Worm (Caenorhabditis elegans) whole organism, L4 larva: Measurements from ENCODE around the gene mek-1.

Source experiments
- D1046.2 ChIP-seq: fragments of 200-800 bp; sonication (Bioruptor generic); IDR thresholded peaks from 2 replicates; pipeline ENCODE4 v1.3.6; 2022; ENCODE audit warnings: missing genetic modification characterization, missing compliant biosample characterization
- F26F4.8 ChIP-seq: fragments of 200-800 bp; sonication (Bioruptor generic); conservative IDR thresholded peaks from 2 replicates; pipeline ENCODE4 v1.3.6; 2022; ENCODE audit warnings: missing genetic modification characterization, missing compliant biosample characterization
- F44E2.7 ChIP-seq: fragments of 200-800 bp; sonication (Bioruptor generic); IDR thresholded peaks from 2 replicates; pipeline ENCODE4 v2.1.2; 2022; ENCODE audit warnings: missing genetic modification characterization, missing compliant biosample characterization
- F49E8.2 ChIP-seq: sonication (generic microtip); optimal IDR thresholded peaks from 2 replicates; lab custom pipeline; 2016; ENCODE audit warnings: missing compliant biosample characterization, mild to moderate bottlenecking, missing genetic modification characterization, borderline replicate concordance
- R02D3.7 ChIP-seq: fragments of 150-350 bp; sonication (generic microtip); optimal IDR thresholded peaks from 3 replicates; lab custom pipeline; 2014; ENCODE audit warnings: missing biosample characterization, missing genetic modification characterization
- T20F7.1 ChIP-seq: fragments of 200-800 bp; sonication (Bioruptor generic); optimal IDR thresholded peaks from 2 replicates; lab custom pipeline; 2018; ENCODE audit warnings: mild to moderate bottlenecking, missing genetic modification characterization, missing compliant biosample characterization
- T26A8.4 ChIP-seq: fragments of 200-800 bp; sonication (Bioruptor generic); IDR thresholded peaks from 2 replicates; pipeline ENCODE4 v1.3.6; 2022; ENCODE audit warnings: missing genetic modification characterization, missing compliant biosample characterization
- ZK546.5 ChIP-seq, 2 experiments: sonication (generic microtip); optimal IDR thresholded peaks; 2 replicates each; lab custom pipeline; 2017; ENCODE audit warnings: missing biosample characterization in 2 of 2, missing genetic modification characterization in 2 of 2
- aha-1 ChIP-seq: fragments of 150-350 bp; peaks from one replicate; lab custom pipeline; 2014; ENCODE audit warnings: missing biosample characterization, missing genetic modification characterization
- aly-2 ChIP-seq: sonication (generic microtip); optimal IDR thresholded peaks from 2 replicates; lab custom pipeline; 2018; ENCODE audit warnings: missing biosample characterization, missing genetic modification characterization
- arid-1 ChIP-seq: fragments of 200-800 bp; sonication (Bioruptor generic); conservative IDR thresholded peaks from 2 replicates; pipeline ENCODE4 v1.3.6; 2022; ENCODE audit warnings: missing genetic modification reagents, missing genetic modification characterization, missing compliant biosample characterization
- ceh-44 ChIP-seq: fragments of 200-800 bp; sonication (Bioruptor generic); IDR thresholded peaks from 2 replicates; pipeline ENCODE4 v1.3.6; 2022; ENCODE audit warnings: missing genetic modification reagents, missing genetic modification characterization, missing compliant biosample characterization
- ceh-82 ChIP-seq: sonication (generic microtip); optimal IDR thresholded peaks from 2 replicates; lab custom pipeline; 2017; ENCODE audit warnings: missing biosample characterization, missing genetic modification characterization
- daf-12 ChIP-seq: fragments of 150-350 bp; optimal IDR thresholded peaks from 2 replicates; lab custom pipeline; 2014; ENCODE audit warnings: missing biosample characterization, missing genetic modification reagents, missing genetic modification characterization
- dmd-8 ChIP-seq: fragments of 200-800 bp; sonication (Bioruptor generic); IDR thresholded peaks from 2 replicates; pipeline ENCODE4 v1.3.6; 2022; ENCODE audit warnings: missing genetic modification characterization, missing compliant biosample characterization
- dmd-9 ChIP-seq: fragments of 200-800 bp; sonication (Bioruptor generic); IDR thresholded peaks from 2 replicates; pipeline ENCODE4 v1.3.6; 2022; ENCODE audit warnings: missing genetic modification reagents, missing genetic modification characterization, missing compliant biosample characterization
- egl-27 ChIP-seq: sonication (generic microtip); optimal IDR thresholded peaks from 3 replicates; lab custom pipeline; 2017; ENCODE audit warnings: missing biosample characterization, missing genetic modification reagents, missing genetic modification characterization
- egl-43 ChIP-seq: fragments of 200-800 bp; sonication (Bioruptor generic); IDR thresholded peaks from 2 replicates; pipeline ENCODE4 v1.3.6; 2022; ENCODE audit warnings: missing genetic modification reagents, missing genetic modification characterization, missing compliant biosample characterization
- fkh-10 ChIP-seq: fragments of 150-350 bp; optimal IDR thresholded peaks from 2 replicates; lab custom pipeline; 2014; ENCODE audit warnings: missing biosample characterization, missing genetic modification reagents, missing genetic modification characterization
- fos-1 ChIP-seq: fragments of 150-350 bp; optimal IDR thresholded peaks from 2 replicates; lab custom pipeline; 2014; ENCODE audit warnings: missing biosample characterization, missing genetic modification characterization
- hmg-1.1 ChIP-seq: fragments of 200-800 bp; sonication (Bioruptor generic); IDR thresholded peaks from 2 replicates; pipeline ENCODE4 v1.3.6; 2022; ENCODE audit warnings: missing genetic modification reagents, missing genetic modification characterization, missing compliant biosample characterization
- jun-1 ChIP-seq: fragments of 150-350 bp; optimal IDR thresholded peaks from 2 replicates; lab custom pipeline; 2014; ENCODE audit warnings: missing biosample characterization, missing genetic modification reagents, missing genetic modification characterization
- lin-1 ChIP-seq: fragments of 200-800 bp; sonication (Bioruptor generic); IDR thresholded peaks from 2 replicates; pipeline ENCODE4 v1.3.6; 2022; ENCODE audit warnings: missing genetic modification reagents, missing genetic modification characterization, missing compliant biosample characterization
- lin-13 ChIP-seq: fragments of 150-350 bp; optimal IDR thresholded peaks from 2 replicates; lab custom pipeline; 2014; ENCODE audit warnings: missing biosample characterization, missing genetic modification reagents, missing genetic modification characterization
- lin-29 ChIP-seq: fragments of 200-800 bp; sonication (Bioruptor generic); IDR thresholded peaks from 2 replicates; pipeline ENCODE4 v1.3.6; 2022; ENCODE audit warnings: missing genetic modification reagents, missing genetic modification characterization, missing compliant biosample characterization
- lin-38 ChIP-seq: fragments of 200-800 bp; sonication (Bioruptor generic); IDR thresholded peaks from 2 replicates; pipeline ENCODE4 v1.3.6; 2022; ENCODE audit warnings: missing genetic modification reagents, missing genetic modification characterization, missing compliant biosample characterization
- lsy-2 ChIP-seq, 2 experiments: fragments of 150-350 bp in 1 of 2; sonication (generic microtip) in 1 of 2; optimal IDR thresholded peaks; 2 replicates each; lab custom pipeline; 2014 to 2017; ENCODE audit warnings: missing biosample characterization in 2 of 2, missing genetic modification characterization in 2 of 2
- madf-5 ChIP-seq, 2 experiments: fragments of 200-800 bp; sonication (Bioruptor generic); IDR thresholded peaks; 2 replicates each; pipeline ENCODE4 v1.3.6; 2022; ENCODE audit warnings: missing compliant biosample characterization in 2 of 2, missing genetic modification characterization in 2 of 2
- madf-9 ChIP-seq: fragments of 200-800 bp; sonication (Bioruptor generic); conservative IDR thresholded peaks from 2 replicates; pipeline ENCODE4 v1.3.6; 2022; ENCODE audit warnings: missing genetic modification reagents, missing genetic modification characterization, missing compliant biosample characterization
- mdt-29 ChIP-seq: fragments of 200-800 bp; sonication (Bioruptor generic); IDR thresholded peaks from 2 replicates; pipeline ENCODE4 v1.3.6; 2022; ENCODE audit warnings: missing genetic modification reagents, missing genetic modification characterization, missing compliant biosample characterization
- mes-2 ChIP-seq: sonication (generic microtip); optimal IDR thresholded peaks from 2 replicates; lab custom pipeline; 2016; ENCODE audit warnings: missing genotype, mild to moderate bottlenecking, missing genetic modification characterization, missing compliant biosample characterization; ENCODE audit not compliant: poor library complexity, severe bottlenecking
- mxl-3 ChIP-seq: fragments of 200-800 bp; sonication (Bioruptor generic); optimal IDR thresholded peaks from 2 replicates; lab custom pipeline; 2018; ENCODE audit warnings: mild to moderate bottlenecking, missing genetic modification characterization, missing compliant biosample characterization
- nhr-102 ChIP-seq: sonication (generic microtip); optimal IDR thresholded peaks from 2 replicates; lab custom pipeline; 2016; ENCODE audit warnings: mild to moderate bottlenecking, missing genetic modification characterization, moderate library complexity, missing compliant biosample characterization
- nhr-11 ChIP-seq: fragments of 150-350 bp; optimal IDR thresholded peaks from 2 replicates; lab custom pipeline; 2014; ENCODE audit warnings: missing biosample characterization, missing genetic modification characterization
- nhr-25 ChIP-seq: sonication (generic microtip); optimal IDR thresholded peaks from 2 replicates; lab custom pipeline; 2017; ENCODE audit warnings: missing genetic modification characterization, mild to moderate bottlenecking, missing compliant biosample characterization, antibody characterized with exemption, moderate library complexity, borderline replicate concordance; ENCODE audit not compliant: insufficient read depth
- nhr-42 ChIP-seq: fragments of 200-800 bp; sonication (Bioruptor generic); IDR thresholded peaks from 2 replicates; pipeline ENCODE4 v1.3.6; 2022; ENCODE audit warnings: missing genetic modification characterization, missing compliant biosample characterization
- nhr-77 ChIP-seq: fragments of 150-350 bp; optimal IDR thresholded peaks from 2 replicates; lab custom pipeline; 2014; ENCODE audit warnings: missing biosample characterization, missing genetic modification characterization
- php-3 ChIP-seq: fragments of 200-800 bp; sonication (Bioruptor generic); IDR thresholded peaks from 2 replicates; pipeline ENCODE4 v1.3.6; 2022; ENCODE audit warnings: missing genetic modification reagents, missing genetic modification characterization, missing compliant biosample characterization
- pqm-1 ChIP-seq: sonication (generic microtip); optimal IDR thresholded peaks from 2 replicates; lab custom pipeline; 2017; ENCODE audit warnings: missing biosample characterization, missing genetic modification characterization
- rbr-2 ChIP-seq: sonication (generic microtip); optimal IDR thresholded peaks from 2 replicates; lab custom pipeline; 2016; ENCODE audit warnings: missing genotype, missing genetic modification characterization, missing compliant biosample characterization
- saeg-2 ChIP-seq: fragments of 200-800 bp; sonication (Bioruptor generic); IDR thresholded peaks from 2 replicates; pipeline ENCODE4 v1.3.6; 2022; ENCODE audit warnings: missing genetic modification reagents, missing genetic modification characterization, missing compliant biosample characterization
- set-16 ChIP-seq: fragments of 200-800 bp; sonication (Bioruptor generic); IDR thresholded peaks from 2 replicates; pipeline ENCODE4 v1.3.6; 2022; ENCODE audit warnings: missing genetic modification reagents, missing genetic modification characterization, missing compliant biosample characterization
- snpc-1.2 ChIP-seq: fragments of 200-800 bp; sonication (Bioruptor generic); IDR thresholded peaks from 2 replicates; pipeline ENCODE4 v1.3.6; 2022; ENCODE audit warnings: missing genetic modification reagents, missing genetic modification characterization, missing compliant biosample characterization
- snpc-4 ChIP-seq: fragments of 150-350 bp; optimal IDR thresholded peaks from 2 replicates; lab custom pipeline; 2014; ENCODE audit warnings: missing biosample characterization, missing genetic modification characterization
- zfp-2 ChIP-seq: sonication (generic microtip); optimal IDR thresholded peaks from 2 replicates; lab custom pipeline; 2016; ENCODE audit warnings: mild to moderate bottlenecking, missing genetic modification characterization, missing compliant biosample characterization
- zip-2 ChIP-seq: fragments of 150-350 bp; optimal IDR thresholded peaks from 2 replicates; lab custom pipeline; 2014; ENCODE audit warnings: missing biosample characterization, missing genetic modification characterization
- ztf-11 ChIP-seq: fragments of 150-350 bp; optimal IDR thresholded peaks from 2 replicates; lab custom pipeline; 2014; ENCODE audit warnings: missing biosample characterization, missing genetic modification characterization
- ztf-7 ChIP-seq: fragments of 150-350 bp; optimal IDR thresholded peaks from 2 replicates; lab custom pipeline; 2014; ENCODE audit warnings: missing biosample characterization, missing genetic modification characterization

Gene mek-1

DNA sequence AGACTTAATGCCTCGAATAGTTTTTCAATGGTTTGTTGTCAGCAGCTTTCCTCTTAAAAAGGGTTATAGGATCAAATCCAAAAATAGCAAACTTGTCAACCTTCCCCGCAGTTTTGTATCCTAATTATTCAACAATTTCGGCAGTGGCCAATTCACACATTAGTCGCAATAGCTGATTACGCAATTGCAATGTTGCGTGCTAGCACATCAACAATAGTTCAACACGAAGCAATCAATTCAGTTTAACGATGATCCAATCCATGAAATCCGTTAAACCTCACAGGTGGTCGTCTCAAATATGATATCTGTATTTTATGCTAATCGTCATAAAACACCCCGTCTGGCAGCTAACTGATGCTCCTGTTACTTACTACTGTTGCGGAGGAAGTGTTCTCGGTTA is 26.4 kb upstream of the mek-1 start:
- TF ChIP-seq ceh-82 (tag; lab: Kevin White, UChicago) (no peak), saeg-2 (GFP tag; lab: Robert Waterston, UW) (no peak), nhr-25 (no peak), lsy-2 (tag; optimal IDR thresholded peaks at IDR 0.05; lab: Kevin White, UChicago) (no peak), dmd-8 (no peak), mxl-3 (GFP tag; lab: Kevin White, UChicago) (no peak), lin-38 (GFP tag; lab: Robert Waterston, UW) (no peak), dmd-9 (no peak), lin-13 (GFP tag; lab: Kevin White, UChicago) (no peak), egl-27 (tag; lab: Kevin White, UChicago) (no peak), zfp-2 (no peak), php-3 (no peak), madf-5 (GFP tag; IDR thresholded peaks at IDR 0.05; lab: Robert Waterston, UW) (no peak), mes-2 (tag; lab: Kevin White, UChicago) (no peak), zip-2 (no peak), nhr-42 (GFP tag; lab: Robert Waterston, UW) (no peak), nhr-11 (tag; lab: Kevin White, UChicago) (no peak), ZK546.5 (tag; optimal IDR thresholded peaks at IDR 0.05; lab: Kevin White, UChicago) (no peak), fos-1 (tag; lab: Kevin White, UChicago) (no peak)

ce11 chrX:7455960-7456359 is 23.1 kb upstream of the mek-1 start:
- TF ChIP-seq nhr-42 (GFP tag; lab: Robert Waterston, UW) (no peak), mdt-29 (GFP tag; lab: Robert Waterston, UW) (no peak), nhr-102 (no peak), mes-2 (tag; lab: Kevin White, UChicago) (no peak), snpc-4 (tag; lab: Kevin White, UChicago) (no peak), nhr-77 (tag; lab: Kevin White, UChicago) (no peak), F44E2.7 (GFP tag; lab: Robert Waterston, UW) (no peak)

- no peak for TF ChIP-seq R02D3.7 (tag; lab: Kevin White, UChicago)
- peak; percentile 65 for TF ChIP-seq fkh-10 (GFP tag; lab: Kevin White, UChicago)
- no peak for TF ChIP-seq daf-12 (tag; lab: Kevin White, UChicago)
- TF ChIP-seq lsy-2 (tag; optimal IDR thresholded peaks at IDR 0.05; lab: Kevin White, UChicago): peak in 1 of 2 experiments; percentile 30
- peak; percentile 91 for TF ChIP-seq aha-1 (tag; lab: Kevin White, UChicago)
- TF ChIP-seq F26F4.8: no peak
- TF ChIP-seq aly-2 (tag; lab: Kevin White, UChicago): no peak
- no peak for TF ChIP-seq hmg-1.1 (GFP tag; lab: Robert Waterston, UW)
- TF ChIP-seq F49E8.2: no peak
Measured at ce11 chrX:7457154-7457674, 21.8 kb upstream of the mek-1 start.

DNA sequence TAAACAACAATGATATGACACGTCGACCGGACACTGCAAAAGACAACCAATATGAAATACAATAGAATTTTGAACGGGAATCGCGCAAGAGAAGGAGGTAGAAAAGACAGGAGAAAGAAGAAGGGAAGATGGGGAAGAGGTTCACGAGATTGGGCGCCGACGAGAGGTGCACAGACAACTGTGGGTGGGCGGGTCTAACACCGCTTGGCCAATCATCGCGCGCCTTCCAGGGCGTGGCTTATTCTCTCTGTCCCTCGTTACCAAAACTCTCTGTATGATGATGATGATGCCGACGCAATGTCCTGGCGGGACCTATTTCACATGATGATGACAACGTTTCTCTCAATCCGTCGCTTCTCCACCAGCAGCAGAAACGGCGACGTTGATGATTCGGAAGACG is 18.5 kb upstream of the mek-1 start:
- no peak for TF ChIP-seq pqm-1 (tag; lab: Kevin White, UChicago)
- no peak for TF ChIP-seq D1046.2 (GFP tag; lab: Robert Waterston, UW)
- TF ChIP-seq lin-13 (GFP tag; lab: Kevin White, UChicago): no peak
- TF ChIP-seq lin-29 (GFP tag; lab: Robert Waterston, UW): no peak
- no peak for TF ChIP-seq ztf-7
- TF ChIP-seq jun-1: no peak
- TF ChIP-seq snpc-1.2 (GFP tag; lab: Robert Waterston, UW): no peak
- TF ChIP-seq F44E2.7 (GFP tag; lab: Robert Waterston, UW): no peak
- TF ChIP-seq nhr-102: no peak
- no peak for TF ChIP-seq ceh-44 (GFP tag; lab: Robert Waterston, UW)
- 0 out of 2 replicates have a peak, but pooled peaks have one; percentile 21 for TF ChIP-seq egl-43 (GFP tag; lab: Robert Waterston, UW)
- no peak for TF ChIP-seq lin-1 (GFP tag; lab: Robert Waterston, UW)
- peak; percentile 12 for TF ChIP-seq rbr-2 (tag; lab: Kevin White, UChicago)
- TF ChIP-seq daf-12 (tag; lab: Kevin White, UChicago): no peak
- peak; percentile 24 for TF ChIP-seq aha-1 (tag; lab: Kevin White, UChicago)
- TF ChIP-seq set-16 (GFP tag; lab: Robert Waterston, UW): peak; percentile 49
- TF ChIP-seq arid-1 (GFP tag; lab: Robert Waterston, UW): no peak
- TF ChIP-seq T20F7.1 (GFP tag; lab: Kevin White, UChicago): no peak
- TF ChIP-seq T26A8.4 (GFP tag; lab: Robert Waterston, UW): no peak
- no peak for TF ChIP-seq aly-2 (tag; lab: Kevin White, UChicago)
- no peak for TF ChIP-seq ztf-11 (tag; lab: Kevin White, UChicago)
- TF ChIP-seq madf-9 (GFP tag; lab: Robert Waterston, UW): no peak
